Fruit fly (Drosophila melanogaster): Measurements from ENCODE around the gene CG2961.

The CG2961 gene

dm6 chrX:10202595-10202994, 30.3 kb downstream of the CG2961 start (continued):
- TF ChIP-seq fkh (GFP tag; optimal IDR thresholded peaks at IDR 0.05) (no peak), svp (GFP tag) (peak; percentile 30), topi (GFP tag; optimal IDR thresholded peaks at IDR 0.05) (peak; percentile 29), salr (GFP tag; optimal IDR thresholded peaks at IDR 0.05) (peak; percentile 8 to 32), CG32006 (GFP tag; optimal IDR thresholded peaks at IDR 0.05) (peak; percentile 52), Sox15 (GFP tag; optimal IDR thresholded peaks at IDR 0.05) (no peak), CG31627 (GFP tag; optimal IDR thresholded peaks at IDR 0.05) (peak; percentile 21), CG6854 (GFP tag; optimal IDR thresholded peaks at IDR 0.05) (no peak), CG8632 (GFP tag; optimal IDR thresholded peaks at IDR 0.05) (peak; percentile 14), Hr39 (GFP tag; optimal IDR thresholded peaks at IDR 0.05) (peak; percentile 39), Sox102F (GFP tag; optimal IDR thresholded peaks at IDR 0.05) (peak; percentile 30), Hr38 (GFP tag; optimal IDR thresholded peaks at IDR 0.05) (no peak)

dm6 chrX:10184355-10185058, 48.4 kb downstream of the CG2961 start:
- TF ChIP-seq CG6854 (GFP tag; optimal IDR thresholded peaks at IDR 0.05) = no peak
- TF ChIP-seq lz (GFP tag; optimal IDR thresholded peaks at IDR 0.05) = peak; percentile 21
- TF ChIP-seq CG6792 (GFP tag; optimal IDR thresholded peaks at IDR 0.05) = peak; percentile 16
- TF ChIP-seq CG10669 (GFP tag; optimal IDR thresholded peaks at IDR 0.05) = peak; percentile 18
- peak; percentile 44 for TF ChIP-seq pdm3 (GFP tag; optimal IDR thresholded peaks at IDR 0.05)
- peak; percentile 78 for TF ChIP-seq CG6163 (GFP tag; IDR thresholded peaks at IDR 0.05)
- TF ChIP-seq topi (GFP tag; optimal IDR thresholded peaks at IDR 0.05) = peak; percentile 2
- peak; percentile 32 for TF ChIP-seq Sox14 (GFP tag; optimal IDR thresholded peaks at IDR 0.05)
- TF ChIP-seq net (GFP tag; optimal IDR thresholded peaks at IDR 0.05) = peak; percentile 36
- no peak for TF ChIP-seq CG6276 (GFP tag; optimal IDR thresholded peaks at IDR 0.05)
- TF ChIP-seq CG15336 (GFP tag; IDR thresholded peaks at IDR 0.05) = peak; percentile 73
- TF ChIP-seq fd59A (GFP tag; optimal IDR thresholded peaks at IDR 0.05) = peak; percentile 30
- peak; percentile 88 for TF ChIP-seq Eip78C (GFP tag)
- peak; percentile 0 for TF ChIP-seq CG4318 (GFP tag; optimal IDR thresholded peaks at IDR 0.05)
- peak; percentile 31 for TF ChIP-seq Smox (GFP tag; optimal IDR thresholded peaks at IDR 0.05)
- no peak for TF ChIP-seq CG1621 (tag; optimal IDR thresholded peaks at IDR 0.05)
- TF ChIP-seq CG11294 (GFP tag; IDR thresholded peaks at IDR 0.05) = peak; percentile 29; the same call in 1 of the 2 replicates
- TF ChIP-seq Hr4 (GFP tag; optimal IDR thresholded peaks at IDR 0.05) = peak; percentile 26
- peak; percentile 77 for TF ChIP-seq svp (GFP tag)
- no peak for TF ChIP-seq CG34406 (GFP tag; optimal IDR thresholded peaks at IDR 0.05)
- TF ChIP-seq CG7368 (GFP tag; optimal IDR thresholded peaks at IDR 0.05) = no peak
- peak; percentile 56 for TF ChIP-seq Eip75B (GFP tag; optimal IDR thresholded peaks at IDR 0.05)
- TF ChIP-seq Hr39 (GFP tag; optimal IDR thresholded peaks at IDR 0.05) = peak; percentile 12
- TF ChIP-seq CG6808 (GFP tag; optimal IDR thresholded peaks at IDR 0.05) = peak; percentile 21
- TF ChIP-seq OdsH (GFP tag; optimal IDR thresholded peaks at IDR 0.05) = peak; percentile 25
- peak; percentile 12 to 65 for TF ChIP-seq ss (GFP tag; optimal IDR thresholded peaks at IDR 0.05)
- peak; percentile 33 for TF ChIP-seq CG3919 (GFP tag; optimal IDR thresholded peaks at IDR 0.05)
- TF ChIP-seq vri (GFP tag; optimal IDR thresholded peaks at IDR 0.05) = no peak
- peak; percentile 7 for TF ChIP-seq Ets96B (tag; optimal IDR thresholded peaks at IDR 0.05)
- no peak for TF ChIP-seq fkh (GFP tag; optimal IDR thresholded peaks at IDR 0.05)
- peak; percentile 44 for TF ChIP-seq CG3032 (tag; optimal IDR thresholded peaks at IDR 0.05)
- peak; percentile 40 for TF ChIP-seq acj6 (GFP tag; optimal IDR thresholded peaks at IDR 0.05)
- peak; percentile 35 for TF ChIP-seq Met (GFP tag; optimal IDR thresholded peaks at IDR 0.05)
- peak; percentile 58 for TF ChIP-seq Gug (GFP tag; IDR thresholded peaks at IDR 0.05)
- peak; percentile 63 for TF ChIP-seq CG32006 (GFP tag; optimal IDR thresholded peaks at IDR 0.05)
- TF ChIP-seq CG8119 (GFP tag; IDR thresholded peaks at IDR 0.05) = peak; percentile 71
- no peak for TF ChIP-seq CG8319 (GFP tag; optimal IDR thresholded peaks at IDR 0.05)
- TF ChIP-seq eg (GFP tag; IDR thresholded peaks at IDR 0.05) = peak; percentile 73
- TF ChIP-seq CG10631 (GFP tag; optimal IDR thresholded peaks at IDR 0.05) = peak; percentile 42
- no peak for TF ChIP-seq Sox102F (GFP tag; optimal IDR thresholded peaks at IDR 0.05)
- peak; percentile 46 for TF ChIP-seq achi (GFP tag; optimal IDR thresholded peaks at IDR 0.05)
